Worm (Caenorhabditis elegans) whole organism, mixed stage, embryonic: Measurements from ENCODE around the gene K08H2.7.

Source experiments
- bed-3 ChIP-seq: fragments of 200-800 bp; sonication (Bioruptor generic); optimal IDR thresholded peaks from 3 replicates; lab custom pipeline; 2018; ENCODE audit warnings: mild to moderate bottlenecking, missing genetic modification characterization, moderate library complexity, missing compliant biosample characterization
- blmp-1 ChIP-seq: fragments of 150-350 bp; optimal IDR thresholded peaks from 2 replicates; lab custom pipeline; 2014; ENCODE audit warnings: missing biosample characterization, missing genetic modification characterization
- ces-1 ChIP-seq: fragments of 150-350 bp; optimal IDR thresholded peaks from 2 replicates; lab custom pipeline; 2014; ENCODE audit warnings: missing biosample characterization, missing genetic modification reagents, missing genetic modification characterization
- elt-1 ChIP-seq: sonication (generic microtip); optimal IDR thresholded peaks from 2 replicates; lab custom pipeline; 2017; ENCODE audit warnings: missing genetic modification characterization, mild to moderate bottlenecking, missing compliant biosample characterization, antibody characterized with exemption, moderate library complexity, borderline replicate concordance; ENCODE audit not compliant: insufficient read depth
- elt-3 ChIP-seq: fragments of 150-350 bp; optimal IDR thresholded peaks from 2 replicates; lab custom pipeline; 2014; ENCODE audit warnings: missing biosample characterization, missing genetic modification characterization
- lin-32 ChIP-seq: fragments of 200-800 bp; sonication (Bioruptor generic); optimal IDR thresholded peaks from 2 replicates; lab custom pipeline; 2018; ENCODE audit warnings: mild to moderate bottlenecking, missing genetic modification characterization, missing compliant biosample characterization
- nhr-237 ChIP-seq: fragments of 150-350 bp; optimal IDR thresholded peaks from 2 replicates; lab custom pipeline; 2014; ENCODE audit warnings: missing biosample characterization, missing genetic modification characterization
- nhr-76 ChIP-seq: sonication (generic microtip); optimal IDR thresholded peaks from 2 replicates; lab custom pipeline; 2017; ENCODE audit warnings: missing biosample characterization, missing genetic modification characterization
- snpc-4 ChIP-seq: fragments of 150-350 bp; optimal IDR thresholded peaks from 2 replicates; lab custom pipeline; 2014; ENCODE audit warnings: missing biosample characterization, missing genetic modification characterization
- unc-62 ChIP-seq: fragments of 150-350 bp; optimal IDR thresholded peaks from 2 replicates; lab custom pipeline; 2014; ENCODE audit warnings: missing biosample characterization, missing genetic modification reagents, missing genetic modification characterization
- ztf-11 ChIP-seq: fragments of 150-350 bp; optimal IDR thresholded peaks from 2 replicates; lab custom pipeline; 2014; ENCODE audit warnings: missing biosample characterization, missing genetic modification characterization

DNA sequence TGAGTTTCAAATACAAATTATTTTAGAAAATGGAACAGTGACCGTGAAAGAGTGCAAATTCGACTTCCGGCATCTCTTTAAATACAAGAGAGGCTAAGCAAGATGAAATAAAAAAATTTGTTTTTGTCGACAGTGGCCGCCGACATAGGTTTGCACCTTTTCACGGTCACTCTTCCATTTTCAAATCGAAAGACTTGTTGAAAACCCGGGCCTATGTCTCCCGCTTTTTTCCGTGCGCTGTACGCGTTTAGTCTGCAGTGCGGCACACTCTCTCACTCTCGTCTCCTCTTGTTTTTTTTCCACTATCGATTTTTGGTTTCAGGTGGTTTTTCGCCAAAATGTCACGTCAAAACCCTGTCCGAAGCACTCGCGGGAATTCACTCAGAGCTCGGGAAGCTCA is 3.1 kb downstream of the K08H2.7 start, which contains the start of gene hpl-1:
- TF ChIP-seq bed-3 (no peak), blmp-1 (tag; lab: Kevin White, UChicago) (no peak), ces-1 (GFP tag; lab: Kevin White, UChicago) (no peak), lin-32 (GFP tag; lab: Kevin White, UChicago) (no peak), nhr-76 (tag; lab: Kevin White, UChicago) (no peak), unc-62 (GFP tag; lab: Kevin White, UChicago) (no peak), elt-3 (tag; lab: Kevin White, UChicago) (no peak), snpc-4 (tag; lab: Kevin White, UChicago) (no peak), elt-1 (no peak), ztf-11 (no peak), nhr-237 (tag; lab: Kevin White, UChicago) (no peak)
